Worm (Caenorhabditis elegans): Measurements from ENCODE around the gene arrd-8.

ce11 chrII:12081454-12081853 lies 16.6 kb downstream of the arrd-8 start:
- TF ChIP-seq med-1 (GFP tag; optimal IDR thresholded peaks at IDR 0.05; ENCODE audit: insufficient read depth): no peak
- no peak for TF ChIP-seq ztf-23 (GFP tag; IDR thresholded peaks at IDR 0.05)
- no peak for TF ChIP-seq ref-1 (GFP tag; conservative IDR thresholded peaks at IDR 0.05)
- no peak for TF ChIP-seq ztf-29 (GFP tag; IDR thresholded peaks at IDR 0.05)
- TF ChIP-seq klf-2 (GFP tag; conservative IDR thresholded peaks at IDR 0.05): no peak
- no peak for TF ChIP-seq T22C8.4 (GFP tag; IDR thresholded peaks at IDR 0.05)
- TF ChIP-seq flt-1 (GFP tag; IDR thresholded peaks at IDR 0.05): no peak
- no peak for TF ChIP-seq cog-1 (tag; optimal IDR thresholded peaks at IDR 0.05)
